Worm (Caenorhabditis elegans) whole organism, L4 larva: Measurements from ENCODE around the gene klp-13.

Experiments
- F44E2.7 ChIP-seq: fragments of 200-800 bp; sonication (Bioruptor generic); IDR thresholded peaks from 2 replicates; pipeline ENCODE4 v2.1.2; 2022; ENCODE audit warnings: missing genetic modification characterization, missing compliant biosample characterization
- ZK546.5 ChIP-seq, 2 experiments: sonication (generic microtip); optimal IDR thresholded peaks; 2 replicates each; lab custom pipeline; 2017; ENCODE audit warnings: missing biosample characterization in 2 of 2, missing genetic modification characterization in 2 of 2
- skn-1 ChIP-seq: fragments of 150-350 bp; optimal IDR thresholded peaks from 2 replicates; lab custom pipeline; 2014; ENCODE audit warnings: missing biosample characterization, missing genetic modification characterization

DNA sequence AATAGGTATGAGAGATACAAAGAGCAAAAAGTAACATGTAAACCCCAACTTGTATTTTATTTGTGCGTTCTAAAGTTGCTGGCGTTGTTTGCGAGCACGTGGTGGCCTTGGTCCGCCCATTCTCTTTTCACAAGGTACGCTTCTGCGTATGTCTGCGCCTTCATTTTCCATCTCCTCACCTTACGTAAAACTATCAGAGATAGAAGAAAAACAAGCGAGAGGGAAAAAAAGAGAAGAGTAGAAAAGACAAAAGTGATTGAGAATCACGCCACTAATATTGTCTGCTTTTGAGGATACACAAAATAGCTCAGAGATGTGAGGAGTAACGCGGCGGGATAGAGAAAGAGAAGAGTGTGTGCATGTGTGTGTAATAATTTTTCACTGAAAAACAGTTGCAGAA lies 42.6 kb upstream of the klp-13 start:
- TF ChIP-seq ZK546.5 (tag; optimal IDR thresholded peaks at IDR 0.05; lab: Kevin White, UChicago) (no peak), skn-1 (no peak), F44E2.7 (no peak)
